Worm (Caenorhabditis elegans) whole organism, midembryonic: ENCODE results near the gene F40F8.4.

ENCODE experiments used
- flt-1 ChIP-seq: fragments of 200-800 bp; sonication (Bioruptor generic); IDR thresholded peaks from 2 replicates; pipeline ENCODE4 v1.3.6; 2022; ENCODE audit warnings: missing genetic modification characterization, missing compliant biosample characterization
- klf-2 ChIP-seq: fragments of 200-800 bp; sonication (Bioruptor generic); conservative IDR thresholded peaks from 2 replicates; pipeline ENCODE4 v1.3.6; 2022; ENCODE audit warnings: missing genetic modification reagents, missing genetic modification characterization, missing compliant biosample characterization
- med-1 ChIP-seq: sonication (generic microtip); optimal IDR thresholded peaks from 2 replicates; lab custom pipeline; 2017; ENCODE audit warnings: missing genetic modification characterization, mild to moderate bottlenecking, missing compliant biosample characterization, antibody characterized with exemption, missing genetic modification reagents; ENCODE audit not compliant: insufficient read depth
- ref-1 ChIP-seq: fragments of 200-800 bp; sonication (Bioruptor generic); conservative IDR thresholded peaks from 2 replicates; pipeline ENCODE4 v1.3.6; 2022; ENCODE audit warnings: missing genetic modification reagents, missing genetic modification characterization, missing compliant biosample characterization
- tab-1 ChIP-seq: fragments of 200-800 bp; sonication (Bioruptor generic); IDR thresholded peaks from 2 replicates; pipeline ENCODE4 v1.3.6; 2022; ENCODE audit warnings: missing genetic modification characterization, missing compliant biosample characterization
- ztf-29 ChIP-seq: fragments of 200-800 bp; sonication (Bioruptor generic); IDR thresholded peaks from 2 replicates; pipeline ENCODE4 v1.3.6; 2022; ENCODE audit warnings: missing genetic modification reagents, missing genetic modification characterization, missing compliant biosample characterization

DNA sequence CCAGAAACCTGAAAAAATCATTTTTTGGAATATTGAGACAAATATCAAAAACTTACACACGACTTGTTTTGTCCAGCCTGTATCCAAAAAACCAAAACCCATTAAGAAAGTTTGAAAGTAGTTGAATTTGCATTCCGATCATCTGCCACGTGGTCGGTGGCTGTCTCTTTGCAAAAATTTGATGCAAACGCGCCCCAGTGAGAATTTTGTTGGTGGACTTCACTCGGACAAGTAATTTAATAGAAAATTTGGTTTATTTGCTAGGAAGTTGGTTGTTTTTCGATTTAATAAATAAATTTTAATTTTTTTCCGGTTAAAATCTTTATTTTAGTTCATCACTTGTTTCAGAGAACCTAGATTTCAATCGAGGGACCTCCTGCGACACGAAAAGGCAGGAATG is 35.3 kb upstream of the F40F8.4 start:
- no peak for TF ChIP-seq ztf-29 (GFP tag; lab: Robert Waterston, UW)
- TF ChIP-seq tab-1 (GFP tag; lab: Robert Waterston, UW) = no peak
- no peak for TF ChIP-seq flt-1 (GFP tag; lab: Robert Waterston, UW)
- no peak for TF ChIP-seq klf-2
- TF ChIP-seq med-1 = no peak
- TF ChIP-seq ref-1 (GFP tag; lab: Robert Waterston, UW) = no peak
